Worm (Caenorhabditis elegans): ENCODE results near the gene ZC21.10.

The ZC21.10 gene

DNA sequence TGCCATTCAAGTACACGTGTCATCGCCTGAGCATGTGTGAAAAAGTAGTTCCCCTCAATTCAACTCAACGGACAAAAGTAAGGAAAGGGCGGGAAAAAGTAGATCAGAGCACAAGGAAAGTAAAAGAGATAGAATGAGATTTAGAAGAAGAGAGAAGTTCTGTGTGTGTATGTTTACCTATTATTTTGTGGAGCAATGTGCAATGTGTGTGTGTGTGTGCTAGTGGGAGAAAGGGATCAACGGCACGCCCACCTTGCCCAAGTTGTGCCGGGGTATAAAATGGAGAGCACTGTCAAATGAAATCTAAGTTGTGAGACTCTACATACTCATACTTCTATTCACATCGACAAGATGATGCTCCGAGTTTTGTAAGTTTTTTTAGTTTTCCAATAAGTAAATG lies 5.1 kb upstream of the ZC21.10 start, which contains the start of gene idpp-15:
Gene idpp-15, plus strand, starts transcription at position 301 of the 400 bp plus-strand sequence.
- no peak for TF ChIP-seq F13H6.1 (tag; optimal IDR thresholded peaks at IDR 0.05)
- TF ChIP-seq ets-4 (tag; optimal IDR thresholded peaks at IDR 0.05): no peak
- TF ChIP-seq gmeb-2 (tag; optimal IDR thresholded peaks at IDR 0.05): no peak
- TF ChIP-seq dve-1 (tag; optimal IDR thresholded peaks at IDR 0.05): no peak
- TF ChIP-seq ceh-18 (tag; optimal IDR thresholded peaks at IDR 0.05): no peak
- no peak for TF ChIP-seq ceh-2 (tag; optimal IDR thresholded peaks at IDR 0.05)
- TF ChIP-seq pag-3 (tag; optimal IDR thresholded peaks at IDR 0.05; ENCODE audit: borderline replicate concordance): no peak
- TF ChIP-seq sox-2 (GFP tag; IDR thresholded peaks at IDR 0.05): no peak
- no peak for TF ChIP-seq pqm-1 (tag; optimal IDR thresholded peaks at IDR 0.05)
- TF ChIP-seq ceh-30 (tag; optimal IDR thresholded peaks at IDR 0.05): no peak
- no peak for TF ChIP-seq fkh-10 (GFP tag; optimal IDR thresholded peaks at IDR 0.05)
- TF ChIP-seq ceh-48 (tag; optimal IDR thresholded peaks at IDR 0.05): no peak
- no peak for TF ChIP-seq madf-2 (tag; optimal IDR thresholded peaks at IDR 0.05)
- no peak for TF ChIP-seq ceh-45 (GFP tag; IDR thresholded peaks at IDR 0.05)
- TF ChIP-seq fkh-6 (tag; optimal IDR thresholded peaks at IDR 0.05): no peak
- TF ChIP-seq odd-2 (tag; optimal IDR thresholded peaks at IDR 0.05): no peak

- TF ChIP-seq ceh-19 (GFP tag; optimal IDR thresholded peaks at IDR 0.05) (no peak), ceh-2 (tag; optimal IDR thresholded peaks at IDR 0.05) (peak; percentile 75), unc-55 (GFP tag; optimal IDR thresholded peaks at IDR 0.05) (peak; percentile 57), hlh-30 (tag; optimal IDR thresholded peaks at IDR 0.05; ENCODE audit: insufficient read depth) (no peak), sox-4 (tag; optimal IDR thresholded peaks at IDR 0.05) (no peak), C08G9.2 (tag; optimal IDR thresholded peaks at IDR 0.05) (peak; percentile 82), pha-4 (tag; optimal IDR thresholded peaks at IDR 0.05) (no peak), lin-11 (tag; optimal IDR thresholded peaks at IDR 0.05) (no peak), syd-9 (tag; optimal IDR thresholded peaks at IDR 0.05) (no peak), ceh-31 (tag; optimal IDR thresholded peaks at IDR 0.05) (peak; percentile 90), pax-1 (tag; optimal IDR thresholded peaks at IDR 0.05) (no peak), sdc-2 (tag; optimal IDR thresholded peaks at IDR 0.05) (peak; percentile 2), dve-1 (tag; optimal IDR thresholded peaks at IDR 0.05) (no peak), unc-86 (tag; optimal IDR thresholded peaks at IDR 0.05) (no peak), elt-4 (tag; optimal IDR thresholded peaks at IDR 0.05) (no peak), F13H6.1 (tag; optimal IDR thresholded peaks at IDR 0.05) (no peak), hlh-13 (GFP tag; optimal IDR thresholded peaks at IDR 0.05) (no peak), nhr-11 (tag; optimal IDR thresholded peaks at IDR 0.05) (no peak), pag-3 (tag; optimal IDR thresholded peaks at IDR 0.05; ENCODE audit: borderline replicate concordance) (no peak), ceh-6 (GFP tag; optimal IDR thresholded peaks at IDR 0.05) (no peak), pat-9 (tag; optimal IDR thresholded peaks at IDR 0.05) (no peak), nfya-1 (tag; optimal IDR thresholded peaks at IDR 0.05) (peak; percentile 100), ceh-18 (tag; optimal IDR thresholded peaks at IDR 0.05) (no peak), pqm-1 (tag; optimal IDR thresholded peaks at IDR 0.05) (no peak), unc-42 (tag; optimal IDR thresholded peaks at IDR 0.05) (peak; percentile 23), pha-2 (tag; optimal IDR thresholded peaks at IDR 0.05) (no peak), ztf-16 (tag; optimal IDR thresholded peaks at IDR 0.05) (no peak), npax-4 (tag; optimal IDR thresholded peaks at IDR 0.05) (no peak), che-1 (tag; optimal IDR thresholded peaks at IDR 0.05) (no peak), hlh-6 (tag; optimal IDR thresholded peaks at IDR 0.05) (no peak), ceh-9 (tag; optimal IDR thresholded peaks at IDR 0.05) (no peak), nhr-232 (tag; optimal IDR thresholded peaks at IDR 0.05) (no peak), mec-3 (tag; optimal IDR thresholded peaks at IDR 0.05; ENCODE audit: borderline replicate concordance) (no peak), sox-2 (GFP tag; IDR thresholded peaks at IDR 0.05) (no peak), ref-2 (tag; optimal IDR thresholded peaks at IDR 0.05) (peak; percentile 58), Y22D7AL.16 (tag; optimal IDR thresholded peaks at IDR 0.05) (no peak), K09A11.1 (tag; optimal IDR thresholded peaks at IDR 0.05; ENCODE audit: insufficient read depth) (peak; percentile 14), ceh-24 (tag; optimal IDR thresholded peaks at IDR 0.05) (no peak), ahr-1 (tag; optimal IDR thresholded peaks at IDR 0.05) (no peak), eyg-1 (tag; optimal IDR thresholded peaks at IDR 0.05) (no peak), pros-1 (tag; optimal IDR thresholded peaks at IDR 0.05) (no peak), lim-6 (tag; optimal IDR thresholded peaks at IDR 0.05) (peak; percentile 39)
Measured at ce11 chrIII:8529002-8529401, 870 bp upstream of the ZC21.10 start.

Measured in whole organism, late embryonic.